Worm (Caenorhabditis elegans): ENCODE data around the gene sir-2.2.

sir-2.2 gene

DNA sequence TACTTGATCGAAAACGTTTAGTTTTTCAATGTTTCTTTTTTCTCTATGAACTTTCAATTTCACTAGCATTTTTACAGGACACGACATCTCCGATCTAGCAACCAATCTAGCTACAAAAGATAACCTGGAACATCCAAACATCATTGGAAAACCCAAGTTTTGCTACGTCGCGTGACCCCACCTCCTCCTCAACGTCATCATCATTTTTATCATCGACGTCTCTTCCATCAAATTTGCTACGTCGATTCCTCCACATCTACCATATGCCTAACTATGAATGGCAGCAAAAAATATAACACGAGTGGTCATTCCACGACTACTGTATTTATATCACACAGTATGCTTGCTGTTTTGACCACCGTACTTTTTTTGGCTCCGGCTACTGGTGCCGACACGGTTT lies 5.0 kb upstream of the sir-2.2 start, which contains the start of gene F46G10.2:
Gene F46G10.2, plus strand, starts transcription at position 78 of the 400 bp plus-strand sequence.
- no peak for TF ChIP-seq Y5F2A.4 (GFP tag; optimal IDR thresholded peaks at IDR 0.05)
- TF ChIP-seq zag-1 (tag; optimal IDR thresholded peaks at IDR 0.05) = no peak
- no peak for TF ChIP-seq F10B5.3 (tag; optimal IDR thresholded peaks at IDR 0.05)
- TF ChIP-seq nhr-28 (tag; optimal IDR thresholded peaks at IDR 0.05) = peak; percentile 26
- no peak for TF ChIP-seq tra-1 (GFP tag; IDR thresholded peaks at IDR 0.05)
- TF ChIP-seq hlh-30 (tag; optimal IDR thresholded peaks at IDR 0.05; ENCODE audit: insufficient read depth) = peak; percentile 32
- TF ChIP-seq nhr-11 (tag; optimal IDR thresholded peaks at IDR 0.05) = no peak
- TF ChIP-seq ZK546.5 (tag; optimal IDR thresholded peaks at IDR 0.05) = no peak
- TF ChIP-seq hlh-11 (tag; optimal IDR thresholded peaks at IDR 0.05) = peak; percentile 60
- no peak for TF ChIP-seq lsy-2 (tag; optimal IDR thresholded peaks at IDR 0.05)
- 0 out of 2 replicates have a peak, but pooled peaks have one; percentile 15 for TF ChIP-seq dmd-6 (GFP tag; IDR thresholded peaks at IDR 0.05)
- no peak for TF ChIP-seq F49E8.2 (tag; optimal IDR thresholded peaks at IDR 0.05; ENCODE audit: borderline replicate concordance)
- TF ChIP-seq daf-8 (GFP tag; IDR thresholded peaks at IDR 0.05) = no peak
- no peak for TF ChIP-seq lim-7 (GFP tag; IDR thresholded peaks at IDR 0.05)
- TF ChIP-seq lin-13 (GFP tag; optimal IDR thresholded peaks at IDR 0.05) = no peak
- TF ChIP-seq gei-8 (GFP tag; optimal IDR thresholded peaks at IDR 0.05) = no peak
- no peak for TF ChIP-seq nhr-237 (tag; optimal IDR thresholded peaks at IDR 0.05)
- TF ChIP-seq aly-2 (tag; optimal IDR thresholded peaks at IDR 0.05) = no peak
- no peak for TF ChIP-seq jun-1 (tag; optimal IDR thresholded peaks at IDR 0.05)
- no peak for TF ChIP-seq lin-38 (GFP tag; IDR thresholded peaks at IDR 0.05)
- no peak for TF ChIP-seq nhr-111 (GFP tag; optimal IDR thresholded peaks at IDR 0.05)
- no peak for TF ChIP-seq nhr-6 (tag; optimal IDR thresholded peaks at IDR 0.05)
- no peak for TF ChIP-seq ama-1 (optimal IDR thresholded peaks at IDR 0.05)
- TF ChIP-seq set-16 (GFP tag; IDR thresholded peaks at IDR 0.05) = no peak
- TF ChIP-seq nhr-102 (tag; optimal IDR thresholded peaks at IDR 0.05) = no peak
- no peak for TF ChIP-seq daf-19 (GFP tag; conservative IDR thresholded peaks at IDR 0.05)
- no peak for TF ChIP-seq mxl-3 (GFP tag; optimal IDR thresholded peaks at IDR 0.05)
- no peak for TF ChIP-seq php-3 (GFP tag; IDR thresholded peaks at IDR 0.05)
- TF ChIP-seq lin-29 (GFP tag; IDR thresholded peaks at IDR 0.05) = no peak
- TF ChIP-seq saeg-2 (GFP tag; IDR thresholded peaks at IDR 0.05) = no peak
- TF ChIP-seq madf-9 (GFP tag; conservative IDR thresholded peaks at IDR 0.05) = no peak
- TF ChIP-seq pha-4 (GFP tag; IDR thresholded peaks at IDR 0.05) = no peak
- no peak for TF ChIP-seq pha-4 (tag; optimal IDR thresholded peaks at IDR 0.05)
- no peak for TF ChIP-seq ceh-28 (tag; optimal IDR thresholded peaks at IDR 0.05)

DNA sequence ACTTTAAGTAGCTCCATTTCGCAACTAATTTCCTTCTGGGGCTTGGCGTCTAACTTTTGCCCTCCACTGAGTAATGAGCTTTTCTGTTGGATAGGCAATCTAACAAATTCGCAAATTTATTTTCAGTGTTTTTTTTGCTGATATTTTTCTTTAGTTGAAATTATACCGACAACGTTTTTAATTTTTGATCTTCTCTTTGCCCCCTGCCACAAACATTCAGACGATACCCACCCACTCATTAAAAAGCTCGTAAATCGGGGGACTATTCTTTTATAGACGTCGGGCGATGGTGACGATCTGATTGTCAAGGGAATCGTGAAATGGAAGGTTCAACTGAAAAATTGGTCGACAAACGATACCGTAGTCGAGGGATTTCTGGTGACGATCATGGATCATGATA lies 4.2 kb upstream of the sir-2.2 start:
- TF ChIP-seq mxl-3 (GFP tag; optimal IDR thresholded peaks at IDR 0.05) (no peak), php-3 (GFP tag; IDR thresholded peaks at IDR 0.05) (peak; percentile 56; the same call in 1 of the 2 replicates)

DNA sequence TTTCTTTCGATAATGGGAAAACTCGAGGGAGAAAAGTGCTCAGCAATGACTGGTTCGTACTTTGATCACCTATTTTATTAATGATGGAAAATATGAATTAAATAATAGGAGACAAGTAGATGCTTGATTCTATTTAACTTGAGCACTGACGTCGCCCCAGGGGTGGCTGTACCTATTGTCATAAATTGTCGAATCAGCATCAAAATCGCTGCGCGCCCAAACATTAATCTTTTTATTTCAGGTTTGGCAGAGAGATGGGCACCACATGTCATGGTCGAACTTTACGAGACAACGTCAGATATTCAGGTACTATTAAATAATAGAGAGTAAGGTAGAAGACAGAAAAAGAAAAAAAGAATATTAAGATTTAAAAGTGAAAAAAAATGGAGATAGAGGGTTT lies 3.5 kb upstream of the sir-2.2 start:
- no peak for TF ChIP-seq sdz-12 (GFP tag; optimal IDR thresholded peaks at IDR 0.05)
- TF ChIP-seq ceh-20 (GFP tag; IDR thresholded peaks at IDR 0.05) = peak; percentile 8; the same call in 1 of the 2 replicates
- peak; percentile 96 for TF ChIP-seq aha-1 (tag)

DNA sequence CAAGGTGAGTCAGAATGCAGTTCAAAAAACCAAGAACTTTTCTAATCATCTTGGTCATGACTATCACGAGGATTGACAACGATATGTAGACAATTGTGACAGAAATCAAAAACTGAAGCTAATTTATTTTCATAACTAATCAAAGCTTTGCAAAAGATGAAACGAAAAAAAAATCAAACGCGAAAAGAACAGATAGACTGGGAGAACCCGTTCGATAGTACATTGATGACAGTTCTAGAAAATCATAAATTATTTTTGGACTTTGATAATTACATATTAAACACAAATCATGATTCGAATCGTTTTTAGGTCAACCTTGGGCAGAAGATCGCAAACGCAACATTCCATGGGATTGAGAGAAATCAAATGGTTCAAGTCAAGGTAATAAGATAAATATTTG lies 2.8 kb upstream of the sir-2.2 start:
- TF ChIP-seq daf-16 (GFP tag; optimal IDR thresholded peaks at IDR 0.05) (no peak), daf-16 (tag; optimal IDR thresholded peaks at IDR 0.05) (no peak), lsy-2 (tag; optimal IDR thresholded peaks at IDR 0.05) (no peak), lin-29 (GFP tag; IDR thresholded peaks at IDR 0.05) (no peak), ctbp-1 (GFP tag; IDR thresholded peaks at IDR 0.05) (no peak), Y48G9A.11 (GFP tag; IDR thresholded peaks at IDR 0.05) (no peak), ceh-82 (tag; optimal IDR thresholded peaks at IDR 0.05) (no peak), dmd-6 (GFP tag; IDR thresholded peaks at IDR 0.05) (no peak), rbr-2 (tag; optimal IDR thresholded peaks at IDR 0.05) (no peak), nhr-76 (tag; optimal IDR thresholded peaks at IDR 0.05) (no peak), ceh-20 (GFP tag; IDR thresholded peaks at IDR 0.05) (peak; percentile 58), F44E2.7 (GFP tag; IDR thresholded peaks at IDR 0.05) (no peak), gei-8 (GFP tag; optimal IDR thresholded peaks at IDR 0.05) (no peak), F26F4.8 (GFP tag; conservative IDR thresholded peaks at IDR 0.05) (no peak), nhr-25 (tag; optimal IDR thresholded peaks at IDR 0.05; ENCODE audit: borderline replicate concordance, insufficient read depth) (peak; percentile 72), aha-1 (tag) (no peak), hlh-11 (tag; optimal IDR thresholded peaks at IDR 0.05) (peak; percentile 33), lim-7 (GFP tag; IDR thresholded peaks at IDR 0.05) (no peak), hlh-30 (tag; optimal IDR thresholded peaks at IDR 0.05; ENCODE audit: insufficient read depth) (peak; percentile 67), mdl-1 (tag; optimal IDR thresholded peaks at IDR 0.05) (peak in 1 of 2 experiments; percentile 72)
